Fruit fly (Drosophila melanogaster) whole organism: ENCODE data around the gene CG31141.
A peak's percentile ranks its signal among the peaks of the same experiment; 100 is the strongest.

Experiments
- CG8478 ChIP-seq: fragments of >200 bp; optimal IDR thresholded peaks from 2 replicates; lab custom pipeline; 2018; ENCODE audit warnings: inconsistent platforms
- Dll ChIP-seq: fragments of >200 bp; optimal IDR thresholded peaks from 2 replicates; lab custom pipeline; 2017
- EcR ChIP-seq, 2 experiments: fragments of >200 bp; optimal IDR thresholded peaks; 2 replicates each; lab custom pipeline; 2017; ENCODE audit warnings: missing biosample characterization in 2 of 2, missing genetic modification characterization in 2 of 2, missing genetic modification reagents in 2 of 2
- pan ChIP-seq: fragments of >200 bp; optimal IDR thresholded peaks from 2 replicates; lab custom pipeline; 2017
- psq ChIP-seq: fragments of >200 bp; optimal IDR thresholded peaks from 2 replicates; lab custom pipeline; 2017
- usp ChIP-seq: fragments of >200 bp; optimal IDR thresholded peaks from 2 replicates; lab custom pipeline; 2017; ENCODE audit warnings: missing biosample characterization, missing genetic modification characterization, mixed read lengths

CG31141 gene

dm6 chr3R:23943843-23944356 lies 20.8 kb downstream of the CG31141 start:
- TF ChIP-seq EcR (GFP tag; optimal IDR thresholded peaks at IDR 0.05; lab: Kevin White, UChicago) (no peak), usp (no peak), CG8478 (lab: Kevin White, UChicago) (no peak), Dll (lab: Kevin White, UChicago) (no peak), pan (lab: Kevin White, UChicago) (no peak), psq (no peak)

dm6 chr3R:23947002-23947401 lies 23.9 kb downstream of the CG31141 start:
- TF ChIP-seq usp = no peak
- TF ChIP-seq Dll (lab: Kevin White, UChicago) = no peak
- no peak for TF ChIP-seq psq
- no peak for TF ChIP-seq CG8478 (lab: Kevin White, UChicago)
- TF ChIP-seq EcR (GFP tag; optimal IDR thresholded peaks at IDR 0.05; lab: Kevin White, UChicago) = no peak
- TF ChIP-seq pan (lab: Kevin White, UChicago) = no peak

dm6 chr3R:23948324-23948465 lies 25.1 kb downstream of the CG31141 start, which contains the start of gene CG12268:
Gene CG12268 (minus strand): TSS chr3R:23948424.
- no peak for TF ChIP-seq CG8478 (lab: Kevin White, UChicago)
- TF ChIP-seq pan (lab: Kevin White, UChicago) = no peak
- no peak for TF ChIP-seq psq
- TF ChIP-seq usp = no peak
- no peak for TF ChIP-seq Dll (lab: Kevin White, UChicago)
- TF ChIP-seq EcR (GFP tag; optimal IDR thresholded peaks at IDR 0.05; lab: Kevin White, UChicago) = no peak

DNA sequence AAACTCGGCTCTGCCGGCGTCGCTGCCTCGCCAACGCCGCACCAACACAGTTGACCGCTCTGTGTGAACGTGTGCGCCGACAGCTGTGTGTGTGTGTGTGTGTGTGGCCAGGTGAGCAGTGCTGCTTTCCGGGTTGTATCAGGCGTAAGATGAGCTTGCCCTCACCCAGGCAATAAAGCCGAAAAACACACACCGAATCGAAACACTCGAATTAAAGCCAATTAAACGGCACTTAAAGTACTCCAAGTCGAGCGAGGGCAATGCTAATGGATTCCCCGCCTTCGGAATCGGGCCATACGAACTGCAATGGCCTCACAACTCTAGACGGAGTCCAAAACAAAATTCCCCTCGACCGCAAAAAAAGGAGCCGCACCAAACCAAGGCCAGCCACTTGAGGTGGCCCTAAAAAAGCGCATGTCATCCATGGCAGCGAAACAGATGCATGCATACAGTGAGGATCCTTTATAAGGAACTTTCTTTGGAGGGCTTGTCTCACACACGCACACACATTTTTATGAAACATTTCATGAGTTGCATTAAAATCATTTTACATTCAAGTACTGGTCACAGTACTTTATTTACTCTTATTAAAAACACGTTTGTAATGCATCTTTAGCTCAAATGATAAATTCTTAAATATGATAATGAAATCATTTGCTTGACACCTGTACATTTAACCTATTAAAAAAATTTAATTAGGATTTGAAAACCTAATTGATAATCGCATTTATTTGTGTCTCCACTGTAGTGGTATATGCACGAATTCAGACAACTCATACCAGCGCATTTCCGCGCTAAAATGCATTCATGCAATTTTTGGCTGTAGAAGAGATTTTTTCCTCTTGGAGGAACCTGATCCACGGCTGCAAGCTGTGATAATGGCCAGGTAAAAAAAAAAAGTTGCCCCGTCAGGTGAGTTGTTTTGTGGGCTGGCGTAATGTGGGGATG lies 25.6 kb downstream of the CG31141 start:
- TF ChIP-seq psq (no peak), Dll (lab: Kevin White, UChicago) (peak; percentile 56), pan (lab: Kevin White, UChicago) (no peak), EcR (GFP tag; optimal IDR thresholded peaks at IDR 0.05; lab: Kevin White, UChicago) (no peak)

- TF ChIP-seq EcR (GFP tag; optimal IDR thresholded peaks at IDR 0.05; lab: Kevin White, UChicago) (no peak), CG8478 (lab: Kevin White, UChicago) (no peak), Dll (lab: Kevin White, UChicago) (no peak), psq (no peak), usp (no peak), pan (lab: Kevin White, UChicago) (no peak)
Observed at dm6 chr3R:23955380-23955779, 32.3 kb downstream of the CG31141 start.

DNA sequence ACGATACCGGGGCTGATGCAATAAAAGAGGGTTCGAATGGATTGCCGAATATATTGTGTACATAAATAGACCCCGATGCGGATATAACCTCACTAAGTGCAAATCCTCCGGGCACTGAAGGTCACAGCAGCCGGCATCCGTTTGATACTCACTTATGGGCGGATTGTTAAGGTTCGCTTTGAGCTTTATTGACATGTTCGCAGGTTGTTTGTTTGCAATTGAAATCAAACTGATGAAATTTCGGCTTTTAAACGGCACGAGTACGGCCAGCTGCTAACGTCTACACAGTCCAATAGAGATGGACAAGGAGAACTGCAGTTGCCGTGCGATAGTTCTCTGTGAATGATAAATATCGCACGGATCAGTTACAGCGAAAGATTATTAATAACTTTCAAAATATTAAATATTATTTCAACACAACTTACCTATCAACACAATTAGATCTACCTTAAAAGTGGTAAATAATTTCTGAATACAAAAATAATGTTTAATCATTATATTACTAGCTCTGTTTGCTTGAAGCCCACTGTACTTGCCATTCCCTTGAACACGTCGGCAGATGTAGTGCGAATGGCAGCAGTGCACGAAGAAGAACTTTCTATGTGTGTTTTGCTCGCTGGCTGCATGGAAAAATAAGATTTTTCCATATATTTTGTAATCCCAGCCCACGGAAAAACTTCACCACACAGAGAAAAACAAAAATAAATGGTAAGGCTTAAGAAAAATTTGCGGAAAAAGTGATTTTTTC lies 35.2 kb downstream of the CG31141 start, which contains the start of the genes GluProRS and AP-1sigma:
Gene GluProRS, minus strand, starts transcription at position 301 of the 748 bp plus-strand sequence.
Gene AP-1sigma, plus strand, starts transcription at position 561 of the 748 bp plus-strand sequence.
- TF ChIP-seq psq (no peak), Dll (lab: Kevin White, UChicago) (no peak), CG8478 (lab: Kevin White, UChicago) (no peak), EcR (GFP tag; optimal IDR thresholded peaks at IDR 0.05; lab: Kevin White, UChicago) (no peak)

DNA sequence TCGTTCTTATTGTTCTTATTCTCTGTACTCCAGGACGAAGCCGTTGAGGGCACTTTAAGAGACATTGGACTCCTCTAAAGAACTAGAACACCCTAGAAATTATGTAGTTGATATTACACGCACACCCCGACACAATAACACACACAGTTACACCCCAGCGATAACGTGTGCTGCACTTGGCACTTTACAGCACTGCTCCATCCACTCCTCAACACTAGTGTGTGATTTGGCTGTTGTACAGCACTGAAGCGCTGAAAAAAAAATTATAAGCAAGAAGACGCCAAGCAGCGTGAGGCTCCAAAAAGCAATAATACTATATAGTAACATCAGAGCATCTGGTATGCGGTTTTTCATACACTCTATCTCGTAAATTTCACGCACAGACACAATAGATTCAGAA lies 37.8 kb downstream of the CG31141 start:
- TF ChIP-seq usp (no peak), psq (no peak)

DNA sequence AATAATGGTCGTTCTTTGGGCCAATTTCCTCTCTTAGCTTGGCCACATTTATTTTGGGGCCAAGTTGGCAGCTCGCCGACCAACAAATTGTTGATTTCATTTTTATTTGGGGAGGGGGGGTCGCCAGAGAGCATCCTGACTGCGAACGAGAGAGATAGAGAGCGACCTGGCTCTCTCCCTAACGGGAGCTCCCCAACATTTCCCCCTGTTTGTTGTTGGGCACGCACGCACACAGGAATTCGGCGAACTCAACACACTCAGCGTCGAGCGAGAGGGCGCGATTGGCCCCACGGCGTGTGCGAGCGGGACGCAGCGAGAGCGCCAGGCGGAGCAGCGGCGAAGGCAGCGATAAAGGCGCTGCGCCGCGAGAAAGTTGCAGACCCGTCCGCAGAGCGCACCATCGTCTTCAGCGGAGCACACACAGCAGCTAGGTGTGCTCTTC lies 39.7 kb downstream of the CG31141 start, which contains the start of gene CG31140:
Gene CG31140, plus strand, starts transcription at position 400 of the 442 bp plus-strand sequence.
- TF ChIP-seq Dll (lab: Kevin White, UChicago) (no peak), EcR (GFP tag; optimal IDR thresholded peaks at IDR 0.05; lab: Kevin White, UChicago) (no peak), psq (no peak), CG8478 (lab: Kevin White, UChicago) (peak; percentile 59)

- TF ChIP-seq psq (no peak), Dll (lab: Kevin White, UChicago) (no peak), CG8478 (lab: Kevin White, UChicago) (no peak), usp (no peak), pan (lab: Kevin White, UChicago) (no peak), EcR (GFP tag; optimal IDR thresholded peaks at IDR 0.05; lab: Kevin White, UChicago) (no peak)
Observed at dm6 chr3R:23964913-23965718, 42.0 kb downstream of the CG31141 start.

DNA sequence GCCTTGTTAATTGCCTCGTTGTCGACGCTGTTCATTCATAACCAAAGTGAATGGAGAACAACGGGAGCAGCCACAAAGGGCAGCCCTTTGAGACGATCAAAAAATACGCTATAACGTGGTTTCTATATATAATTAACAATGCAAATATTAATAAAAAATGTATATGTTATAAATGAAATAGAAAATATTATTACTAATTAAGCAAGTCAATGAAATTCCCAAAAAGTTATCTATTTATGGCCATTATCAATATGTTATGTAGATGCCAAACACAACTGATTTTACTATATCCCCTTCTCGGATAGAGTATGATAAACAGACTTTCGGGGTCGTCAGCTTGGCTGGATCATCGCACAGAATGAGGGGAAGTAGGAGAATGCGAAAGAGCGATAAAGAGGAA lies 46.3 kb downstream of the CG31141 start:
- TF ChIP-seq psq (no peak), CG8478 (lab: Kevin White, UChicago) (no peak), pan (lab: Kevin White, UChicago) (no peak), Dll (lab: Kevin White, UChicago) (no peak), usp (no peak), EcR (GFP tag; optimal IDR thresholded peaks at IDR 0.05; lab: Kevin White, UChicago) (no peak)

- TF ChIP-seq EcR (GFP tag; optimal IDR thresholded peaks at IDR 0.05; lab: Kevin White, UChicago) = no peak
- TF ChIP-seq pan (lab: Kevin White, UChicago) = no peak
- TF ChIP-seq psq = no peak
- TF ChIP-seq CG8478 (lab: Kevin White, UChicago) = no peak
- no peak for TF ChIP-seq Dll (lab: Kevin White, UChicago)
- TF ChIP-seq usp = no peak
Observed at dm6 chr3R:23971208-23971607, 48.1 kb downstream of the CG31141 start.
